Worm (Caenorhabditis elegans) whole organism, midembryonic: Measurements from ENCODE around the gene C39E9.7.

Experiments
- T22C8.4 ChIP-seq: fragments of 200-800 bp; sonication (Bioruptor generic); IDR thresholded peaks from 2 replicates; pipeline ENCODE4 v1.3.6; 2022; ENCODE audit warnings: missing genetic modification characterization, missing compliant biosample characterization
- cog-1 ChIP-seq: sonication (generic microtip); optimal IDR thresholded peaks from 2 replicates; lab custom pipeline; 2016; ENCODE audit warnings: missing genetic modification characterization, missing compliant biosample characterization
- flt-1 ChIP-seq: fragments of 200-800 bp; sonication (Bioruptor generic); IDR thresholded peaks from 2 replicates; pipeline ENCODE4 v1.3.6; 2022; ENCODE audit warnings: missing genetic modification characterization, missing compliant biosample characterization
- med-1 ChIP-seq: sonication (generic microtip); optimal IDR thresholded peaks from 2 replicates; lab custom pipeline; 2017; ENCODE audit warnings: missing genetic modification characterization, mild to moderate bottlenecking, missing compliant biosample characterization, antibody characterized with exemption, missing genetic modification reagents; ENCODE audit not compliant: insufficient read depth
- ref-1 ChIP-seq: fragments of 200-800 bp; sonication (Bioruptor generic); conservative IDR thresholded peaks from 2 replicates; pipeline ENCODE4 v1.3.6; 2022; ENCODE audit warnings: missing genetic modification reagents, missing genetic modification characterization, missing compliant biosample characterization
- tab-1 ChIP-seq: fragments of 200-800 bp; sonication (Bioruptor generic); IDR thresholded peaks from 2 replicates; pipeline ENCODE4 v1.3.6; 2022; ENCODE audit warnings: missing genetic modification characterization, missing compliant biosample characterization
- ztf-23 ChIP-seq: fragments of 200-800 bp; sonication (Bioruptor generic); IDR thresholded peaks from 2 replicates; pipeline ENCODE4 v1.3.6; 2022; ENCODE audit warnings: missing genetic modification reagents, missing genetic modification characterization, missing compliant biosample characterization
- ztf-29 ChIP-seq: fragments of 200-800 bp; sonication (Bioruptor generic); IDR thresholded peaks from 2 replicates; pipeline ENCODE4 v1.3.6; 2022; ENCODE audit warnings: missing genetic modification reagents, missing genetic modification characterization, missing compliant biosample characterization

ce11 chrIV:13075625-13076252 lies 781 bp downstream of the C39E9.7 start:
- no peak for TF ChIP-seq ztf-23 (GFP tag; lab: Robert Waterston, UW)
- TF ChIP-seq flt-1 (GFP tag; lab: Robert Waterston, UW) = no peak
- TF ChIP-seq med-1 (GFP tag; lab: Kevin White, UChicago) = no peak
- TF ChIP-seq cog-1 (tag; lab: Kevin White, UChicago) = no peak
- no peak for TF ChIP-seq T22C8.4 (GFP tag; lab: Robert Waterston, UW)
- no peak for TF ChIP-seq ref-1
- no peak for TF ChIP-seq ztf-29
- TF ChIP-seq tab-1 = no peak
